Worm (Caenorhabditis elegans) whole organism, mixed stage, embryonic: ENCODE results near the gene sma-2.

Source experiments
- blmp-1 ChIP-seq: fragments of 150-350 bp; optimal IDR thresholded peaks from 2 replicates; lab custom pipeline; 2014; ENCODE audit warnings: missing biosample characterization, missing genetic modification characterization
- ceh-39 ChIP-seq: fragments of 150-350 bp; optimal IDR thresholded peaks from 2 replicates; lab custom pipeline; 2014; ENCODE audit warnings: missing biosample characterization, missing genetic modification characterization
- elt-3 ChIP-seq: fragments of 150-350 bp; optimal IDR thresholded peaks from 2 replicates; lab custom pipeline; 2014; ENCODE audit warnings: missing biosample characterization, missing genetic modification characterization
- nhr-2 ChIP-seq: fragments of 150-350 bp; optimal IDR thresholded peaks from 2 replicates; lab custom pipeline; 2014; ENCODE audit warnings: missing biosample characterization, missing genetic modification characterization
- nhr-76 ChIP-seq: sonication (generic microtip); optimal IDR thresholded peaks from 2 replicates; lab custom pipeline; 2017; ENCODE audit warnings: missing biosample characterization, missing genetic modification characterization
- pha-4 ChIP-seq: fragments of 150-350 bp; optimal IDR thresholded peaks from 2 replicates; lab custom pipeline; 2018; ENCODE audit warnings: missing biosample characterization, missing genetic modification reagents, missing genetic modification characterization
- snpc-4 ChIP-seq: fragments of 150-350 bp; optimal IDR thresholded peaks from 2 replicates; lab custom pipeline; 2014; ENCODE audit warnings: missing biosample characterization, missing genetic modification characterization
- unc-62 ChIP-seq: fragments of 150-350 bp; optimal IDR thresholded peaks from 2 replicates; lab custom pipeline; 2014; ENCODE audit warnings: missing biosample characterization, missing genetic modification reagents, missing genetic modification characterization
- ztf-11 ChIP-seq: fragments of 150-350 bp; optimal IDR thresholded peaks from 2 replicates; lab custom pipeline; 2014; ENCODE audit warnings: missing biosample characterization, missing genetic modification characterization

DNA sequence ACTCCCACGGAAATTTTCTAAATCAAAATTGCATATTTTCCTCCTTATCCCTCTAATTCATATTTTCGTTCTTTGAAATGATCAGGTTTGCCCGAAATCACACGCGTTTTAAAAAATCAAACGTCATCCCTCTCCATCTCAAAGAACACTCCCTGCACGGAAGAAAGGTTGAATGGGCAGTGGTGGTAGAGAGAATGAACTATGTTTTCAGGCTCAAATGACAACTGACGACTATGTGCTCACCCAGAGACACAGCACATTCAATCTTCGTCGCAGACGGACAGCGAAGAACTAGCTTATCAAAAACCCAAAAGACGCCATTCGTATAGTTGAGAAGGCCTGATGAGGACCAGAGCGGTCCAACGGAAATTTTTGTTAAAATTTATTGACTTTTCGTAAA lies 9.7 kb upstream of the sma-2 start:
- TF ChIP-seq elt-3 (no peak), unc-62 (GFP tag; lab: Kevin White, UChicago) (no peak), pha-4 (no peak), nhr-76 (no peak), blmp-1 (tag; lab: Kevin White, UChicago) (no peak), nhr-2 (no peak), ceh-39 (no peak), ztf-11 (no peak), snpc-4 (no peak)
